Fruit fly (Drosophila melanogaster): Measurements from ENCODE around the gene hdm.

hdm gene

dm6 chrX:7946858-7947313 lies 27.0 kb upstream of the hdm start, which contains the start of gene orion (continued):
- TF ChIP-seq CG14014 (GFP tag; IDR thresholded peaks at IDR 0.05) (peak; percentile 22; the same call in 1 of the 2 replicates), CG16813 (GFP tag; IDR thresholded peaks at IDR 0.05; ENCODE audit: partially characterized antibody) (peak; percentile 69), rib (GFP tag; IDR thresholded peaks at IDR 0.05) (peak; percentile 56; the same call in 1 of the 2 replicates), slp2 (GFP tag; optimal IDR thresholded peaks at IDR 0.05) (no peak), CG2199 (GFP tag; IDR thresholded peaks at IDR 0.05) (peak; percentile 72; the same call in 1 of the 3 replicates), CG42726 (GFP tag; IDR thresholded peaks at IDR 0.05; ENCODE audit: partially characterized antibody) (peak; percentile 62; the same call in 1 of the 2 replicates), Med (GFP tag) (peak; percentile 87), CG10321 (GFP tag; IDR thresholded peaks at IDR 0.05) (no peak), Atf6 (GFP tag; IDR thresholded peaks at IDR 0.05) (peak; percentile 32; the same call in 1 of the 2 replicates), CG18764 (GFP tag; optimal IDR thresholded peaks at IDR 0.05) (peak; percentile 76), CG15696 (tag; optimal IDR thresholded peaks at IDR 0.05) (peak; percentile 48), CG4404 (GFP tag; IDR thresholded peaks at IDR 0.05) (no peak), Deaf1 (tag; optimal IDR thresholded peaks at IDR 0.05) (no peak), Dref (GFP tag; IDR thresholded peaks at IDR 0.05) (peak; percentile 73), Rfx (GFP tag; IDR thresholded peaks at IDR 0.05) (peak; percentile 65), CG10979 (tag; optimal IDR thresholded peaks at IDR 0.05) (peak; percentile 40), CG18599 (GFP tag; optimal IDR thresholded peaks at IDR 0.05) (peak; percentile 40), ara (GFP tag; IDR thresholded peaks at IDR 0.05) (0 out of 2 replicates have a peak, but pooled peaks have one; percentile 25), sna (GFP tag; IDR thresholded peaks at IDR 0.05; ENCODE audit: partially characterized antibody) (peak; percentile 69), pan (optimal IDR thresholded peaks at IDR 0.05) (no peak), pan (GFP tag; optimal IDR thresholded peaks at IDR 0.05 in 1 of 2, IDR thresholded peaks at IDR 0.05 in 1 of 2) (no peak), CG30020 (tag; optimal IDR thresholded peaks at IDR 0.05) (peak; percentile 29), BEAF-32 (GFP tag; optimal IDR thresholded peaks at IDR 0.05) (peak; percentile 65), ATbp (GFP tag; optimal IDR thresholded peaks at IDR 0.05) (no peak), hb (GFP tag; IDR thresholded peaks at IDR 0.05; ENCODE audit: partially characterized antibody) (peak; percentile 64; the same call in 2 of the 3 replicates), Dip3 (GFP tag; optimal IDR thresholded peaks at IDR 0.05) (no peak), CG10431 (GFP tag; optimal IDR thresholded peaks at IDR 0.05) (peak; percentile 0), HLH4C (GFP tag; IDR thresholded peaks at IDR 0.05; ENCODE audit: partially characterized antibody) (peak; percentile 72), CG6254 (GFP tag; optimal IDR thresholded peaks at IDR 0.05) (peak; percentile 98), hbn (GFP tag; IDR thresholded peaks at IDR 0.05; ENCODE audit: partially characterized antibody) (peak; percentile 82), E2f2 (GFP tag; IDR thresholded peaks at IDR 0.05) (peak; percentile 34; the same call in 1 of the 2 replicates), Sox102F (GFP tag; optimal IDR thresholded peaks at IDR 0.05) (no peak), sisA (GFP tag; IDR thresholded peaks at IDR 0.05) (no peak), ERR (GFP tag; optimal IDR thresholded peaks at IDR 0.05) (no peak), Pdp1 (GFP tag; optimal IDR thresholded peaks at IDR 0.05) (peak in 1 of 2 experiments; percentile 17), hkb (optimal IDR thresholded peaks at IDR 0.05) (no peak), hkb (GFP tag; IDR thresholded peaks at IDR 0.05) (peak; percentile 35; the same call in 1 of the 2 replicates), CG11696 (GFP tag; IDR thresholded peaks at IDR 0.05) (no peak), ato (GFP tag; IDR thresholded peaks at IDR 0.05; ENCODE audit: partially characterized antibody) (peak; percentile 72), Scr (GFP tag; IDR thresholded peaks at IDR 0.05; ENCODE audit: partially characterized antibody) (peak; percentile 79), knrl (GFP tag; IDR thresholded peaks at IDR 0.05; ENCODE audit: partially characterized antibody) (peak; percentile 68), CG32532 (GFP tag; IDR thresholded peaks at IDR 0.05) (peak; percentile 31; the same call in 1 of the 2 replicates), CG34224 (GFP tag; IDR thresholded peaks at IDR 0.05; ENCODE audit: partially characterized antibody) (peak; percentile 82), unc-4 (GFP tag; IDR thresholded peaks at IDR 0.05; ENCODE audit: partially characterized antibody) (peak; percentile 83), CrebB (tag; optimal IDR thresholded peaks at IDR 0.05) (peak; percentile 5), Bgb (GFP tag; IDR thresholded peaks at IDR 0.05; ENCODE audit: partially characterized antibody) (peak; percentile 82), mirr (GFP tag; optimal IDR thresholded peaks at IDR 0.05) (peak; percentile 52), stwl (tag; optimal IDR thresholded peaks at IDR 0.05) (peak; percentile 56), chinmo (GFP tag; IDR thresholded peaks at IDR 0.05; ENCODE audit: partially characterized antibody) (peak; percentile 90)
